Worm (Caenorhabditis elegans) whole organism, midembryonic: Measurements from ENCODE around the gene rpap-2.

ENCODE experiments used
- med-1 ChIP-seq: sonication (generic microtip); optimal IDR thresholded peaks from 2 replicates; lab custom pipeline; 2017; ENCODE audit warnings: missing genetic modification characterization, mild to moderate bottlenecking, missing compliant biosample characterization, antibody characterized with exemption, missing genetic modification reagents; ENCODE audit not compliant: insufficient read depth
- ref-1 ChIP-seq: fragments of 200-800 bp; sonication (Bioruptor generic); conservative IDR thresholded peaks from 2 replicates; pipeline ENCODE4 v1.3.6; 2022; ENCODE audit warnings: missing genetic modification reagents, missing genetic modification characterization, missing compliant biosample characterization

DNA sequence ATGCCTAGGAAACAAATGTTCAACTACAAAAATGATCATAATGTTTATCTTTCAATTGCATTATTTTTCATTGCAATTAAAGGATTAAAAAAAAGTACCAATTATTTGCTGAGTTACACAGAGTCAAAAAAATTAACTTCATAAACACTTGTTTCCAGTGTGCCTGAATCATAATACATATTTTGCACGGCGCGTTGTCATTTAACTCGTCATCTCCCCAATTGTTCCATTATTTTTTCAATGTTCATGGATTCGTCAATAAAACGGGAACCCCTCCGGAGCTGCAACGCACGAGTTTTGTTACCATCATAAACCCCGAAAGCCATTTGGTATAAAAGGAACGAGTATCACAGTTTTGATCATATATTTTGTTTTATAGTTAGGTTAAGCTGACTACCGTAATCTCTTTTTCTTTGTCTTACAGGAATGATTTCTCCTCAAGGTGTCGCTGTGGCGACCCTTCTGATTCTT lies 49.4 kb downstream of the rpap-2 start, which contains the start of gene F59B2.12:
- TF ChIP-seq med-1 (GFP tag; lab: Kevin White, UChicago) (no peak), ref-1 (GFP tag; lab: Robert Waterston, UW) (no peak)
